Fruit fly (Drosophila melanogaster): ENCODE results near the gene slo.

The slo gene

dm6 chr3R:24651044-24651459, 11.2 kb upstream of the slo start (continued):
- TF ChIP-seq grau (tag; optimal IDR thresholded peaks at IDR 0.05) (no peak), Atf6 (GFP tag; IDR thresholded peaks at IDR 0.05) (no peak), Camta (GFP tag; optimal IDR thresholded peaks at IDR 0.05) (no peak), so (GFP tag; IDR thresholded peaks at IDR 0.05) (no peak), CG12236 (GFP tag; optimal IDR thresholded peaks at IDR 0.05) (no peak), CG10147 (GFP tag; optimal IDR thresholded peaks at IDR 0.05) (no peak), Hr51 (GFP tag; optimal IDR thresholded peaks at IDR 0.05) (no peak), HLH3B (GFP tag; IDR thresholded peaks at IDR 0.05) (no peak), unc-4 (GFP tag; IDR thresholded peaks at IDR 0.05; ENCODE audit: partially characterized antibody) (0 out of 2 replicates have a peak, but pooled peaks have one; percentile 28), sug (tag; optimal IDR thresholded peaks at IDR 0.05) (no peak), CG6813 (GFP tag; optimal IDR thresholded peaks at IDR 0.05) (no peak), CG12155 (GFP tag; optimal IDR thresholded peaks at IDR 0.05) (no peak), CG8478 (optimal IDR thresholded peaks at IDR 0.05) (no peak), zf30C (GFP tag; optimal IDR thresholded peaks at IDR 0.05) (no peak), hth (optimal IDR thresholded peaks at IDR 0.05) (no peak), CG10543 (GFP tag; optimal IDR thresholded peaks at IDR 0.05) (peak; percentile 53), CG18476 (GFP tag; optimal IDR thresholded peaks at IDR 0.05) (no peak), MESR4 (GFP tag; optimal IDR thresholded peaks at IDR 0.05) (peak; percentile 8), CG18011 (GFP tag; optimal IDR thresholded peaks at IDR 0.05) (peak; percentile 80), Ets65A (GFP tag) (no peak), B-H2 (GFP tag; optimal IDR thresholded peaks at IDR 0.05) (no peak), lov (optimal IDR thresholded peaks at IDR 0.05) (no peak), lov (GFP tag; IDR thresholded peaks at IDR 0.05) (no peak), mam (GFP tag; optimal IDR thresholded peaks at IDR 0.05) (peak; percentile 4), fd102C (GFP tag; optimal IDR thresholded peaks at IDR 0.05) (no peak), fu2 (GFP tag; optimal IDR thresholded peaks at IDR 0.05) (no peak), pho (GFP tag; optimal IDR thresholded peaks at IDR 0.05) (no peak), Dbx (GFP tag; IDR thresholded peaks at IDR 0.05) (peak; percentile 61; the same call in 2 of the 3 replicates), bsh (GFP tag; optimal IDR thresholded peaks at IDR 0.05) (peak in 1 of 2 experiments; percentile 63), CG13287 (GFP tag; IDR thresholded peaks at IDR 0.05; ENCODE audit: partially characterized antibody) (peak; percentile 55), CG14050 (GFP tag; IDR thresholded peaks at IDR 0.05) (no peak), tio (GFP tag; optimal IDR thresholded peaks at IDR 0.05) (no peak), CG11247 (GFP tag; IDR thresholded peaks at IDR 0.05) (no peak), onecut (GFP tag; IDR thresholded peaks at IDR 0.05) (no peak), CG11723 (GFP tag; optimal IDR thresholded peaks at IDR 0.05) (no peak), Hmr (GFP tag; optimal IDR thresholded peaks at IDR 0.05) (peak; percentile 26), Nf-YA (GFP tag; IDR thresholded peaks at IDR 0.05) (no peak), emc (GFP tag; optimal IDR thresholded peaks at IDR 0.05) (no peak), CG32532 (GFP tag; IDR thresholded peaks at IDR 0.05) (peak; percentile 39; the same call in 1 of the 2 replicates), zen (tag; optimal IDR thresholded peaks at IDR 0.05) (no peak), Trl (optimal IDR thresholded peaks at IDR 0.05) (peak in 1 of 2 experiments; percentile 70), Trl (GFP tag; optimal IDR thresholded peaks at IDR 0.05) (no peak), dysf (GFP tag; IDR thresholded peaks at IDR 0.05) (0 out of 3 replicates have a peak, but pooled peaks have one; percentile 19), ranshi (GFP tag; IDR thresholded peaks at IDR 0.05) (0 out of 2 replicates have a peak, but pooled peaks have one; percentile 16), cad (GFP tag; optimal IDR thresholded peaks at IDR 0.05) (no peak), CG3847 (GFP tag; IDR thresholded peaks at IDR 0.05) (no peak), E2f2 (GFP tag; IDR thresholded peaks at IDR 0.05) (0 out of 2 replicates have a peak, but pooled peaks have one; percentile 25), dpn (GFP tag; optimal IDR thresholded peaks at IDR 0.05) (no peak), Bgb (GFP tag; IDR thresholded peaks at IDR 0.05; ENCODE audit: partially characterized antibody) (peak; percentile 57; the same call in 1 of the 2 replicates), mld (GFP tag; IDR thresholded peaks at IDR 0.05; ENCODE audit: partially characterized antibody) (no peak), Adf1 (GFP tag; IDR thresholded peaks at IDR 0.05) (peak; percentile 62), Sin3A (optimal IDR thresholded peaks at IDR 0.05) (no peak), CG14667 (GFP tag; IDR thresholded peaks at IDR 0.05) (no peak)
